Worm (Caenorhabditis elegans): ENCODE results near the gene T02C12.5.

T02C12.5 gene

ce11 chrIII:4028061-4028460, at the start of gene T02C12.5:
Gene T02C12.5 (minus strand): TSS chrIII:4028161.
- TF ChIP-seq dao-5 (tag; optimal IDR thresholded peaks at IDR 0.05) (no peak), W03F9.2 (tag; optimal IDR thresholded peaks at IDR 0.05) (no peak), him-1 (tag; optimal IDR thresholded peaks at IDR 0.05) (no peak)

- TF ChIP-seq him-1 (tag; optimal IDR thresholded peaks at IDR 0.05) = no peak
- no peak for TF ChIP-seq dao-5 (tag; optimal IDR thresholded peaks at IDR 0.05)
- no peak for TF ChIP-seq W03F9.2 (tag; optimal IDR thresholded peaks at IDR 0.05)
These were observed 42.3 kb upstream of the T02C12.5 start for ce11 chrIII:4070239-4070638.

DNA sequence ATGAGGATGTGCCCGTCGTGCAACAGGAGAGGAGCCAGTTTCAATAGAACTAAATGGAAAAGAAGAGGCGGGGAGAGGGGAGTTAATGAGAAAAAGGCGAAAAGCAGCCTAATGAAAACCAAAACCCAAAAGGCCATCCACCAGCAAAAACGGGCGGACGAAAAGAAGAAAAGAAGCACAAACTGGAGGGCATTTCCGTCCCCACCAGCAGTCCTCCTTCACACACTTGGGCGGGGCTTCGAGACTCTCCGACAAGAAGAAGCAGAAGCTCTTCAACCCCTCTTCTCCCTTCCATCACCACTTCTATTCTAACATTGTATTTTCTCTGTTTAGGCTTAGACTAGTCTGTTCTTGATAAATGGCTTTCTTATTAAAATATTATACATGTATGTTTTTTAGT, 40.2 kb upstream of the T02C12.5 start:
- TF ChIP-seq W03F9.2 (tag; optimal IDR thresholded peaks at IDR 0.05) = no peak
- TF ChIP-seq him-1 (tag; optimal IDR thresholded peaks at IDR 0.05) = no peak
- TF ChIP-seq dao-5 (tag; optimal IDR thresholded peaks at IDR 0.05) = no peak

- no peak for TF ChIP-seq him-1 (tag; optimal IDR thresholded peaks at IDR 0.05)
- no peak for TF ChIP-seq W03F9.2 (tag; optimal IDR thresholded peaks at IDR 0.05)
- TF ChIP-seq dao-5 (tag; optimal IDR thresholded peaks at IDR 0.05) = no peak
These were observed 38.4 kb upstream of the T02C12.5 start, which contains the start of gene unc-79 for ce11 chrIII:4066333-4066732. Gene unc-79 (plus strand): TSS chrIII:4066633.

DNA sequence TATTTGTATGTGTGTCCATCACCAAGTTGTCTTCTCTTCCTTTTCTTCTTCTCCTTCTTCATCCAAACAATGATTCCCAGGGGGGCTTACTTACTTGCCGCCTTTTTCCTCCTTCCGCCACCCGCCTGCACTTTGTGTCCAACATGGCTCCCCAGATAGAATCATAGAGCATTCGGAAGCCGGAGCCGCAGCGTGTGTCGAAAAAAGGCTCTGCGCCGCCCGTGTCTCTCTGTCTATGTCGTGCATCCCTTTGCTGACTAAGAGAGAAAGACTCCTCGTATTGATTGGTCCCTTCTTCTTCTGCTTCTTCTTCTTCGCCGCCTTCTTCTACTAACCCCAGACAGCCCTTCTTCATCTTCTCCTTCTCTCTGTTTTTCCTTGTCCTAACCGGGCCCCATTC, 35.8 kb upstream of the T02C12.5 start:
- TF ChIP-seq dao-5 (tag; optimal IDR thresholded peaks at IDR 0.05) = no peak
- TF ChIP-seq W03F9.2 (tag; optimal IDR thresholded peaks at IDR 0.05) = no peak
- peak; percentile 57 for TF ChIP-seq him-1 (tag; optimal IDR thresholded peaks at IDR 0.05)

ce11 chrIII:4060019-4060418, 32.1 kb upstream of the T02C12.5 start, which contains the start of gene his-70:
Gene his-70 (minus strand): TSS chrIII:4060119.
- no peak for TF ChIP-seq W03F9.2 (tag; optimal IDR thresholded peaks at IDR 0.05)
- no peak for TF ChIP-seq him-1 (tag; optimal IDR thresholded peaks at IDR 0.05)
- no peak for TF ChIP-seq dao-5 (tag; optimal IDR thresholded peaks at IDR 0.05)

DNA sequence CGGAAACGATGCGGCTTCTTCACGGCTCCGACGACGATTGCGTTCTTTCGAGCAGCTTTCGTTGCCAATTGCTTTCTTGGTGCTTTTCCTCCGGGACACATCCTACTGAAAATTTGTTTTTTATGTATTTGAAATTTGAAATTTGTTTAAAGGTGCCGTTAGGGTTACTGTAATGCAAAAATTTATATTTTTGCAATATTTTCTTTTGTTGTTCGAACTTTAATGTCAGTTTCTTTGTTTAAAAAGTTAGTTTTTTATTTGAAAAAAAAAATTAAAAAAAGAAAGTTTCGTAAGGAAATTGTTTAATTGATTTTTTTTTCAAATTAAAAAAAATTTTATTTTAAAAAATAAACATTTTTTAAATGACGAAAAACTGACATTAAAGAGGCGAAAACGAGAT, 30.7 kb upstream of the T02C12.5 start, which contains the start of gene his-69:
Gene his-69, minus strand, starts transcription at position 101 of the 400 bp plus-strand sequence.
- TF ChIP-seq dao-5 (tag; optimal IDR thresholded peaks at IDR 0.05) (no peak), him-1 (tag; optimal IDR thresholded peaks at IDR 0.05) (no peak), W03F9.2 (tag; optimal IDR thresholded peaks at IDR 0.05) (no peak)

- no peak for TF ChIP-seq W03F9.2 (tag; optimal IDR thresholded peaks at IDR 0.05)
These were observed 29.9 kb upstream of the T02C12.5 start, which contains the start of gene rcq-5 for ce11 chrIII:4057894-4058293. Gene rcq-5 (minus strand): TSS chrIII:4057976.

DNA sequence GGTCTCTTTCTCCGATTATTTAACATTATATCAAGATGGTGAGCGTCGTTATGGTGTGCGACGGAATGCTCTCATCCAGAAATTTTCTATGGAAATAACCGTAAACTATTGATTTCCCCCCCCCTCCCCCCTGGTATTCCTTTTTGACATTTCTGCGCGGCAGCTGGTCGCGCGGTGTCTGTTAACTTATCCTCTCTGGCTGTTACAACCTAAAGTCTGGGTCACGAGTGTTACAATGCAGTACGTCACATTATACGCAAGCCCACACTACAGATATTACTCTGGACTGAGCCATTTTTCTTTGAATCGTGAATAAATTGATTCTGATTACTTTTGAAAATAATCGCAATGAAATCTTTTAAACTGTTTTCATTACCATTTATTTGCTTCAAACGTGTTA, 21.2 kb upstream of the T02C12.5 start:
- TF ChIP-seq W03F9.2 (tag; optimal IDR thresholded peaks at IDR 0.05) (no peak), him-1 (tag; optimal IDR thresholded peaks at IDR 0.05) (no peak), dao-5 (tag; optimal IDR thresholded peaks at IDR 0.05) (no peak)

ce11 chrIII:4039775-4040174, 11.8 kb upstream of the T02C12.5 start:
- TF ChIP-seq W03F9.2 (tag; optimal IDR thresholded peaks at IDR 0.05) = no peak
- TF ChIP-seq dao-5 (tag; optimal IDR thresholded peaks at IDR 0.05) = no peak
- no peak for TF ChIP-seq him-1 (tag; optimal IDR thresholded peaks at IDR 0.05)

DNA sequence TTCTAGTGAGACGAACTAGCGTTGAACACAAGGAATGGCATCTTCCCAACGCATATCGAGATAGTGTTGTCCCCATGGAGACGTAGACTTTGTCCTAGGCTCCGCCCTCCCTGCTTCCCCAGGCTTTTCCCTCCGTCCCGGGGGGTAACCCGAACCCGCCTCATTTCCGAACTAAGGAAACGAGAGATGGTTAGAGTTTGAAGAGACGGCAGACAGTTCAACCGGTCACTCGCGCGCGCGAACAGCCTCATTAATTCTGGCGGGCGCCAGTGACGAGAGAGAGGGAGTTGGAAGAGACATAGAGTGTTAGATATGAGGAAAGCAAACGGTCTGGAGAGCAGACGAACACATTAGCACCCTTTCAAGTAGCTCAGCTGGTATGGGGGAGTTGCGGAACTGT, 9.4 kb upstream of the T02C12.5 start:
- TF ChIP-seq him-1 (tag; optimal IDR thresholded peaks at IDR 0.05) (no peak), dao-5 (tag; optimal IDR thresholded peaks at IDR 0.05) (no peak), W03F9.2 (tag; optimal IDR thresholded peaks at IDR 0.05) (no peak)

ce11 chrIII:4036740-4037139, 8.8 kb upstream of the T02C12.5 start, which contains the start of gene hum-5:
Gene hum-5 (minus strand): TSS chrIII:4036840.
- no peak for TF ChIP-seq W03F9.2 (tag; optimal IDR thresholded peaks at IDR 0.05)
- TF ChIP-seq him-1 (tag; optimal IDR thresholded peaks at IDR 0.05) = no peak
- TF ChIP-seq dao-5 (tag; optimal IDR thresholded peaks at IDR 0.05) = no peak

ce11 chrIII:4034984-4035383, 7.0 kb upstream of the T02C12.5 start:
- TF ChIP-seq dao-5 (tag; optimal IDR thresholded peaks at IDR 0.05) = no peak
- TF ChIP-seq him-1 (tag; optimal IDR thresholded peaks at IDR 0.05) = no peak

- TF ChIP-seq dao-5 (tag; optimal IDR thresholded peaks at IDR 0.05) (no peak), W03F9.2 (tag; optimal IDR thresholded peaks at IDR 0.05) (no peak), him-1 (tag; optimal IDR thresholded peaks at IDR 0.05) (no peak)
These were observed 2.9 kb upstream of the T02C12.5 start for ce11 chrIII:4030839-4031238.

- TF ChIP-seq him-1 (tag; optimal IDR thresholded peaks at IDR 0.05) (no peak), dao-5 (tag; optimal IDR thresholded peaks at IDR 0.05) (no peak), W03F9.2 (tag; optimal IDR thresholded peaks at IDR 0.05) (no peak)
These were observed 6.1 kb downstream of the T02C12.5 start, which contains the start of gene tftc-5 for ce11 chrIII:4021866-4022265. Gene tftc-5 (plus strand): TSS chrIII:4022166.
